Fruit fly (Drosophila melanogaster): Measurements from ENCODE around the gene CG33333.

The CG33333 gene

dm6 chr3R:17400675-17401118 is 16.6 kb upstream of the CG33333 start (continued):
- TF ChIP-seq kah (GFP tag; optimal IDR thresholded peaks at IDR 0.05) (peak; percentile 13), hkb (optimal IDR thresholded peaks at IDR 0.05) (no peak), hkb (GFP tag; IDR thresholded peaks at IDR 0.05) (peak; percentile 80), tio (GFP tag; optimal IDR thresholded peaks at IDR 0.05) (no peak), twi (tag; optimal IDR thresholded peaks at IDR 0.05) (peak; percentile 79), eve (GFP tag; optimal IDR thresholded peaks at IDR 0.05) (peak in 1 of 2 experiments; percentile 61), CG14050 (GFP tag; IDR thresholded peaks at IDR 0.05) (peak; percentile 19; the same call in 1 of the 3 replicates), mam (GFP tag; optimal IDR thresholded peaks at IDR 0.05) (no peak), Drgx (GFP tag; IDR thresholded peaks at IDR 0.05) (peak; percentile 60), dm (GFP tag; optimal IDR thresholded peaks at IDR 0.05) (no peak), Aef1 (GFP tag; IDR thresholded peaks at IDR 0.05) (peak; percentile 25; the same call in 2 of the 3 replicates), CG15601 (tag; optimal IDR thresholded peaks at IDR 0.05) (no peak), CG8765 (GFP tag; IDR thresholded peaks at IDR 0.05) (no peak), emc (GFP tag; optimal IDR thresholded peaks at IDR 0.05) (no peak), CG13775 (GFP tag; optimal IDR thresholded peaks at IDR 0.05) (no peak), fu2 (GFP tag; optimal IDR thresholded peaks at IDR 0.05) (no peak), Sox102F (GFP tag; optimal IDR thresholded peaks at IDR 0.05) (peak; percentile 3), Xbp1 (GFP tag; optimal IDR thresholded peaks at IDR 0.05) (no peak), slou (GFP tag; optimal IDR thresholded peaks at IDR 0.05) (no peak), zen (tag; optimal IDR thresholded peaks at IDR 0.05) (peak; percentile 51), Ada2b (GFP tag; IDR thresholded peaks at IDR 0.05) (peak; percentile 48), mirr (GFP tag; optimal IDR thresholded peaks at IDR 0.05) (no peak), Rfx (GFP tag; IDR thresholded peaks at IDR 0.05) (peak; percentile 52; the same call in 1 of the 2 replicates), ara (GFP tag; IDR thresholded peaks at IDR 0.05) (peak; percentile 50; the same call in 1 of the 2 replicates), CG32532 (GFP tag; IDR thresholded peaks at IDR 0.05) (peak; percentile 38; the same call in 1 of the 2 replicates), Sin3A (optimal IDR thresholded peaks at IDR 0.05) (no peak), Ptx1 (GFP tag; IDR thresholded peaks at IDR 0.05) (peak; percentile 43; the same call in 1 of the 2 replicates), Dp (GFP tag; optimal IDR thresholded peaks at IDR 0.05) (no peak), CG31388 (GFP tag; optimal IDR thresholded peaks at IDR 0.05) (no peak), zfh2 (GFP tag; optimal IDR thresholded peaks at IDR 0.05) (no peak), pan (optimal IDR thresholded peaks at IDR 0.05) (no peak), pan (GFP tag; optimal IDR thresholded peaks at IDR 0.05 in 1 of 2, IDR thresholded peaks at IDR 0.05 in 1 of 2) (peak in 1 of 2 experiments; percentile 63), CG12219 (GFP tag; optimal IDR thresholded peaks at IDR 0.05) (no peak), CG4730 (GFP tag; IDR thresholded peaks at IDR 0.05) (no peak), slp2 (GFP tag; optimal IDR thresholded peaks at IDR 0.05) (no peak), CG17361 (GFP tag; IDR thresholded peaks at IDR 0.05) (peak; percentile 39; the same call in 2 of the 3 replicates), pum (GFP tag; optimal IDR thresholded peaks at IDR 0.05) (no peak), MTF-1 (GFP tag; optimal IDR thresholded peaks at IDR 0.05; ENCODE audit: borderline replicate concordance) (no peak), bab2 (GFP tag; optimal IDR thresholded peaks at IDR 0.05) (peak; percentile 58), Meics (GFP tag; optimal IDR thresholded peaks at IDR 0.05) (peak; percentile 50), CG15011 (GFP tag; optimal IDR thresholded peaks at IDR 0.05) (peak; percentile 22), chn (GFP tag; optimal IDR thresholded peaks at IDR 0.05) (no peak), CG2116 (GFP tag; optimal IDR thresholded peaks at IDR 0.05) (no peak), p53 (GFP tag; optimal IDR thresholded peaks at IDR 0.05) (peak; percentile 2), CG8281 (tag; optimal IDR thresholded peaks at IDR 0.05) (peak; percentile 3), lab (GFP tag; optimal IDR thresholded peaks at IDR 0.05) (peak; percentile 60), CG1832 (GFP tag; optimal IDR thresholded peaks at IDR 0.05) (no peak), dmrt99B (tag; optimal IDR thresholded peaks at IDR 0.05) (peak; percentile 78), CG5180 (GFP tag; optimal IDR thresholded peaks at IDR 0.05) (peak; percentile 22), nau (GFP tag; optimal IDR thresholded peaks at IDR 0.05) (peak; percentile 56), otp (GFP tag; IDR thresholded peaks at IDR 0.05) (no peak), hb (GFP tag; IDR thresholded peaks at IDR 0.05; ENCODE audit: partially characterized antibody) (no peak)

All from whole organism, embryonic.